Worm (Caenorhabditis elegans) whole organism, L1 larva: ENCODE data around the gene F17H10.1.

Source experiments
- ama-1 ChIP-seq: fragments of 150-350 bp; optimal IDR thresholded peaks from 2 replicates; lab custom pipeline; 2014
- pax-3 ChIP-seq: fragments of 200-800 bp; sonication (Bioruptor generic); optimal IDR thresholded peaks from 2 replicates; lab custom pipeline; 2018; ENCODE audit warnings: mild to moderate bottlenecking, missing genetic modification characterization, moderate library complexity, missing compliant biosample characterization

DNA sequence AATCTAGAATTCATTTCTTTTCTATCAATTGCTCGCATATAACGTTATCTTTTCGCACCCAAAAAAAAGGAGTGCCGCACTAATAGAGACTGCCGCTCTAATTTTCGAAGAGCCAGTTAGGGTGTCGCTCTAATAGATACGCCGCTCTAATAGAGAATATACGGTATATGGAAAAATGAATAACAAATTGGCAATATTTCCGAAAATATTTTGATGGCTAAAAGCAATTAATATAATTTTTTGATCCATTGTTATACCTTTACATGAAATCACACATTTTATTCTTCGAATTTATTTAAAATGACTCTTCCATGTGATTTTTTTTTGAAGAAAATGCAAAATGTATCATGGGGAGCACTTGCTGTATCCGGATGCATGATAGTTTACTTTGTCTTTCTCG is 27.2 kb upstream of the F17H10.1 start, which contains the start of gene K03A11.4:
- no peak for TF ChIP-seq ama-1 (lab: Kevin White, UChicago)
- TF ChIP-seq pax-3, result no peak
